Fruit fly (Drosophila melanogaster): Measurements from ENCODE around the gene CG7557.

Gene CG7557

DNA sequence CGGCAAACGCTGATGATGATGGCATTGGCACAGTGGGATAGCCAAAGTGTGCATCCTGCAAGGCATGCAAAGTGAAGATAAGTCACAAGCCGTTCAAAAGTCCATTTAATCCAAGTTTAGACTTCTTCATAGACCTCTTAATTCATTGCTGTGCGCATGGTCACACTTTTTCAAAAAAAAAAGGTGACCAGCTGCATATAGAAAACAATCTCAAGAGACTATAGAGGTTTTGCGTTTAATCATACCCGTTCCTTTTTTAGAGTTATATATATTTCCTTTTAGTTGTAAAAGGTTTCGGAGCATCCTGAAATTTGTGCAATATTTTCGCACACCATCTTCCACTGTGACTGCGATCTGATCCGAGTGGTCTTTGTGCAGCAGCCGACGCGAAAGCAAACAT is 30.5 kb upstream of the CG7557 start:
- TF ChIP-seq rn (GFP tag; IDR thresholded peaks at IDR 0.05) (no peak), CG15710 (tag; optimal IDR thresholded peaks at IDR 0.05) (peak; percentile 34), CG13204 (GFP tag; optimal IDR thresholded peaks at IDR 0.05) (no peak), Ets98B (GFP tag; IDR thresholded peaks at IDR 0.05) (no peak), fd96Ca (GFP tag; IDR thresholded peaks at IDR 0.05) (peak; percentile 32; the same call in 1 of the 3 replicates), EcR (GFP tag; optimal IDR thresholded peaks at IDR 0.05) (no peak), Pif1A (GFP tag; optimal IDR thresholded peaks at IDR 0.05) (no peak), D1 (tag; optimal IDR thresholded peaks at IDR 0.05) (no peak), CG14655 (GFP tag; optimal IDR thresholded peaks at IDR 0.05) (peak; percentile 49), CG32121 (GFP tag; IDR thresholded peaks at IDR 0.05) (no peak), CG9948 (tag; optimal IDR thresholded peaks at IDR 0.05) (no peak), CG4496 (GFP tag; IDR thresholded peaks at IDR 0.05) (no peak), gl (tag; optimal IDR thresholded peaks at IDR 0.05) (no peak), CG8159 (tag; optimal IDR thresholded peaks at IDR 0.05) (peak; percentile 46), CG12605 (GFP tag; IDR thresholded peaks at IDR 0.05) (no peak), Snoo (tag; optimal IDR thresholded peaks at IDR 0.05) (peak; percentile 26), CG10348 (GFP tag; IDR thresholded peaks at IDR 0.05) (no peak), Pif1B (GFP tag; optimal IDR thresholded peaks at IDR 0.05) (no peak), CG8301 (tag; optimal IDR thresholded peaks at IDR 0.05) (peak; percentile 39)

DNA sequence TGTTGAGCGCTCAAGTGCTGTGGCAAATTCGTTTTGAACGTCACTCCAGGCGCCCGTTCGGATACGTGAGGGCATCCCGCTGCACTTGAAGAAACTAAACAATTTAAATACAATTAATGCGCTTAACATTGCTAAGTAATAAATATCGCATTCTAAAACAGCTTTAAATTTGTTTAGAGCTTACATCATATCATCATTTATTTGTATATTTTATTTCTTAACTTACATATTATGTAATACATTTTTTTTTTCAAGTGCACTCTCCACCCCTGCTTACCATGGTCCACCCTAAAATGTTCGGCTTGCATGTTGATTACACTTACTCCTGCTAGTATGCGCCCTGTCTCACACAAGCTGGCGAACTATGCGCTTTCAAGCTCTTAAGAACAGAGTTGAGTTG is 29.6 kb upstream of the CG7557 start:
- no peak for TF ChIP-seq CG10348 (GFP tag; IDR thresholded peaks at IDR 0.05)
- peak; percentile 52 for TF ChIP-seq CG34367 (tag; optimal IDR thresholded peaks at IDR 0.05)
- TF ChIP-seq gl (tag; optimal IDR thresholded peaks at IDR 0.05): peak; percentile 14
- TF ChIP-seq CG13204 (GFP tag; optimal IDR thresholded peaks at IDR 0.05): no peak
- peak; percentile 74 for TF ChIP-seq CG15710 (tag; optimal IDR thresholded peaks at IDR 0.05)
- peak; percentile 29 for TF ChIP-seq D1 (tag; optimal IDR thresholded peaks at IDR 0.05)
- TF ChIP-seq CG32121 (GFP tag; IDR thresholded peaks at IDR 0.05): peak; percentile 53; the same call in 1 of the 2 replicates
- peak; percentile 65 for TF ChIP-seq CG9948 (tag; optimal IDR thresholded peaks at IDR 0.05)
- TF ChIP-seq Pif1B (GFP tag; optimal IDR thresholded peaks at IDR 0.05): peak; percentile 24
- peak; percentile 34 for TF ChIP-seq CG8301 (tag; optimal IDR thresholded peaks at IDR 0.05)
- TF ChIP-seq fd96Ca (GFP tag; IDR thresholded peaks at IDR 0.05): 0 out of 3 replicates have a peak, but pooled peaks have one; percentile 35
- peak; percentile 7; the same call in 1 of the 2 replicates for TF ChIP-seq CG12605 (GFP tag; IDR thresholded peaks at IDR 0.05)
- no peak for TF ChIP-seq Ets98B (GFP tag; IDR thresholded peaks at IDR 0.05)
- TF ChIP-seq CG8159 (tag; optimal IDR thresholded peaks at IDR 0.05): peak; percentile 96
- TF ChIP-seq Snoo (tag; optimal IDR thresholded peaks at IDR 0.05): peak; percentile 48
- peak; percentile 63 for TF ChIP-seq CG17806 (tag; optimal IDR thresholded peaks at IDR 0.05)
- TF ChIP-seq EcR (GFP tag; optimal IDR thresholded peaks at IDR 0.05): no peak
- peak; percentile 52 for TF ChIP-seq CG14655 (GFP tag; optimal IDR thresholded peaks at IDR 0.05)
- no peak for TF ChIP-seq rn (GFP tag; IDR thresholded peaks at IDR 0.05)
- TF ChIP-seq Pif1A (GFP tag; optimal IDR thresholded peaks at IDR 0.05): peak; percentile 75
- peak; percentile 56; the same call in 1 of the 3 replicates for TF ChIP-seq CG4496 (GFP tag; IDR thresholded peaks at IDR 0.05)

DNA sequence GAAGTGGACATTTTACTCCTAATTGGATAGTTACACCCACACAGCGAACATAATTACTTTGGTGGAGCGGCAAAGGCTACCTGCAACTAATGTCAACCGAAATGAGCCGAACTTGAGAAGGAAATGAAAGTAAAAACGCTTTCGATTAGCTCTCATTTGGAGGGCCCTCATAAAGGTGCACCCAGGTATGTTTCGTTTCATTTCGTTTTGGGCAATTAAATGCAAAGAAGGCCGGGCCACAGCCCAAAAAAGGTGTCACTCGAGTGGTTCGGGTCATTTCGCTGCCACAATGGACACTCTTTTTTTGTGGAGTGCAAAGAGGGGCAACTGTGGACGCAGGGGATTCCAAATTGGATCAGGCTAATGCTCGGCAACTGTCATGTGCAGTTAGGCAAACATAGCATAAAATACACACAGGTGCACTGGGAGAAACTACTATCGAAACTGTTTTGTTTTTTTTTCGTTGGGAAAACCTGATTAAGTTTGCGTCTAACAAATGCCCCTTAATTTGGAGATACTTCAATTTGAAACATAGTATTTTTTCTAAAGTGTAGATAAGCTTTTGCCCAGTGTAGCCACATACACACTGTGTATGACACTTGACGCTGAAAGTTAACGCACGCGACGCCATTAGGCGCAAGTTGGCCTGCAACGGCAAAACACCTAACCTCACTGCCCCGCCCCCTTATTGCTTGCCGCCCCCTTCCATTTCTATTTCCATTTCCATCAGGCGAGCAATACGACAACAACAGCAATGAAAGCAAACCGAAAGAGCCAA is 28.3 kb upstream of the CG7557 start:
- TF ChIP-seq fd96Ca (GFP tag; IDR thresholded peaks at IDR 0.05) (peak; percentile 90), CG12605 (GFP tag; IDR thresholded peaks at IDR 0.05) (peak; percentile 56; the same call in 1 of the 2 replicates), D1 (tag; optimal IDR thresholded peaks at IDR 0.05) (no peak), CG4496 (GFP tag; IDR thresholded peaks at IDR 0.05) (peak; percentile 84), CG34367 (tag; optimal IDR thresholded peaks at IDR 0.05) (no peak), CG17806 (tag; optimal IDR thresholded peaks at IDR 0.05) (no peak), CG13204 (GFP tag; optimal IDR thresholded peaks at IDR 0.05) (no peak), Pif1B (GFP tag; optimal IDR thresholded peaks at IDR 0.05) (no peak), CG8301 (tag; optimal IDR thresholded peaks at IDR 0.05) (peak; percentile 18), rn (GFP tag; IDR thresholded peaks at IDR 0.05) (peak; percentile 62; the same call in 1 of the 2 replicates), EcR (GFP tag; optimal IDR thresholded peaks at IDR 0.05) (no peak), CG32121 (GFP tag; IDR thresholded peaks at IDR 0.05) (peak; percentile 85), CG8159 (tag; optimal IDR thresholded peaks at IDR 0.05) (no peak), CG15710 (tag; optimal IDR thresholded peaks at IDR 0.05) (no peak), CG10348 (GFP tag; IDR thresholded peaks at IDR 0.05) (peak; percentile 40; the same call in 1 of the 2 replicates), CG14655 (GFP tag; optimal IDR thresholded peaks at IDR 0.05) (peak; percentile 27), gl (tag; optimal IDR thresholded peaks at IDR 0.05) (no peak), CG9948 (tag; optimal IDR thresholded peaks at IDR 0.05) (no peak), Pif1A (GFP tag; optimal IDR thresholded peaks at IDR 0.05) (no peak), Ets98B (GFP tag; IDR thresholded peaks at IDR 0.05) (peak; percentile 87), Snoo (tag; optimal IDR thresholded peaks at IDR 0.05) (no peak)

DNA sequence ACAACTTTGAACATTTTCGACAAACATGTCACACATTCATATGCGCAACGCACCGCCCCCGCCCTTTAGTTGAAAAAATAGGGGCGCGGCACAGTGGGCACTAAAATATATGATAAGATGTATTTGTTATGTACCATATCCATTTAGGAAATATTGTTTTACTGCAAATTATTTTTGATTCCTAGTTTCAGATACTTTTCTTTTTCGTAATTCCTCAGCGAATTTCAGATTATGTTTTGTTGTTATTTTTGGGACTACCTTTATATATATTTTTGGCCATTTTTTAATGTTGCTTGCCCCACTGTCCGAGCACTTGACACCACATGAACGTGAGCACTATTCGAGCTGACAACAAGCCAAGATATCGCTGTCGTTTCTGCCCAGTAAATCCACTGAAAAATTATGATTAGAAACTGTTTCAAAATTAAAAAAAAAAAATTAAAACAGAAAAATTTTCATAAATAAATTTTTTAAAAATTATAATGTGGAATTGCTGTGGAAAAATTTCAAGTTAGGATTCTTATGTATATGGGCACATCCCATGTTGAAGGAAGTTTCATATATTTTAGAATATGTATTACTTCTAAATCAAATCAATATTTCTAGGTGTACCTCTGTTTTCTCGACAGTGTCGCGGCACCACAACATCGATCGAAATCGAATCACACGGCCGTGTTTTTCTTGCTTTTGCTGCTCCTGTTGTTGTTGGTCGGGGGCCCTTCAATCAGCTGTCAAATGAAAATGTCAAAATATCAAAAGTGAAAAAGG is 27.5 kb upstream of the CG7557 start:
- no peak for TF ChIP-seq gl (tag; optimal IDR thresholded peaks at IDR 0.05)
- TF ChIP-seq Pif1B (GFP tag; optimal IDR thresholded peaks at IDR 0.05): no peak
- TF ChIP-seq CG34367 (tag; optimal IDR thresholded peaks at IDR 0.05): no peak
- TF ChIP-seq CG8159 (tag; optimal IDR thresholded peaks at IDR 0.05): peak; percentile 13
- peak; percentile 53; the same call in 2 of the 3 replicates for TF ChIP-seq CG4496 (GFP tag; IDR thresholded peaks at IDR 0.05)
- TF ChIP-seq CG8301 (tag; optimal IDR thresholded peaks at IDR 0.05): peak; percentile 23
- peak; percentile 40; the same call in 1 of the 2 replicates for TF ChIP-seq Ets98B (GFP tag; IDR thresholded peaks at IDR 0.05)
- TF ChIP-seq EcR (GFP tag; optimal IDR thresholded peaks at IDR 0.05): no peak
- TF ChIP-seq rn (GFP tag; IDR thresholded peaks at IDR 0.05): no peak
- no peak for TF ChIP-seq Pif1A (GFP tag; optimal IDR thresholded peaks at IDR 0.05)
- TF ChIP-seq CG17806 (tag; optimal IDR thresholded peaks at IDR 0.05): peak; percentile 12
- no peak for TF ChIP-seq D1 (tag; optimal IDR thresholded peaks at IDR 0.05)
- TF ChIP-seq Snoo (tag; optimal IDR thresholded peaks at IDR 0.05): no peak
- no peak for TF ChIP-seq CG13204 (GFP tag; optimal IDR thresholded peaks at IDR 0.05)
- peak; percentile 48 for TF ChIP-seq CG14655 (GFP tag; optimal IDR thresholded peaks at IDR 0.05)
- no peak for TF ChIP-seq CG15710 (tag; optimal IDR thresholded peaks at IDR 0.05)
- TF ChIP-seq CG10348 (GFP tag; IDR thresholded peaks at IDR 0.05): no peak
- peak; percentile 77 for TF ChIP-seq CG32121 (GFP tag; IDR thresholded peaks at IDR 0.05)
- peak; percentile 25 for TF ChIP-seq CG9948 (tag; optimal IDR thresholded peaks at IDR 0.05)
- peak; percentile 13; the same call in 2 of the 3 replicates for TF ChIP-seq fd96Ca (GFP tag; IDR thresholded peaks at IDR 0.05)
- TF ChIP-seq CG12605 (GFP tag; IDR thresholded peaks at IDR 0.05): no peak
